Worm (Caenorhabditis elegans) whole organism, L2 larva: ENCODE results near the gene fbxc-15.

ENCODE experiments used
- R02D3.7 ChIP-seq: fragments of 150-350 bp; optimal IDR thresholded peaks from 2 replicates; lab custom pipeline; 2014; ENCODE audit warnings: missing biosample characterization, missing genetic modification characterization
- ZK546.5 ChIP-seq: sonication (generic microtip); optimal IDR thresholded peaks from 2 replicates; lab custom pipeline; 2017; ENCODE audit warnings: missing biosample characterization, missing genetic modification characterization
- ama-1 ChIP-seq: fragments of 150-350 bp; optimal IDR thresholded peaks from 2 replicates; lab custom pipeline; 2018; ENCODE audit warnings: inconsistent platforms
- fos-1 ChIP-seq: fragments of 150-350 bp; optimal IDR thresholded peaks from 2 replicates; lab custom pipeline; 2014; ENCODE audit warnings: missing biosample characterization, missing genetic modification characterization
- lin-13 ChIP-seq: fragments of 150-350 bp; optimal IDR thresholded peaks from 2 replicates; lab custom pipeline; 2014; ENCODE audit warnings: missing biosample characterization, missing genetic modification reagents, missing genetic modification characterization
- lsy-2 ChIP-seq, 2 experiments: fragments of 150-350 bp in 1 of 2; sonication (generic microtip) in 1 of 2; optimal IDR thresholded peaks; 2 replicates each; lab custom pipeline; 2014 to 2017; ENCODE audit warnings: missing biosample characterization in 2 of 2, missing genetic modification characterization in 2 of 2
- nhr-11 ChIP-seq: fragments of 150-350 bp; optimal IDR thresholded peaks from 2 replicates; lab custom pipeline; 2014; ENCODE audit warnings: missing biosample characterization, missing genetic modification characterization
- nhr-25 ChIP-seq: fragments of 150-350 bp; sonication (generic microtip); optimal IDR thresholded peaks from 3 replicates; lab custom pipeline; 2014; ENCODE audit warnings: missing biosample characterization, missing genetic modification characterization
- nhr-77 ChIP-seq: fragments of 150-350 bp; optimal IDR thresholded peaks from 2 replicates; lab custom pipeline; 2014; ENCODE audit warnings: missing biosample characterization, missing genetic modification characterization
- skn-1 ChIP-seq: sonication (generic microtip); optimal IDR thresholded peaks from 2 replicates; lab custom pipeline; 2017; ENCODE audit warnings: missing biosample characterization, missing genetic modification characterization
- unc-62 ChIP-seq: fragments of 150-350 bp; optimal IDR thresholded peaks from 2 replicates; lab custom pipeline; 2014; ENCODE audit warnings: missing biosample characterization, missing genetic modification reagents, missing genetic modification characterization
- ztf-11 ChIP-seq: sonication (generic microtip); optimal IDR thresholded peaks from 2 replicates; lab custom pipeline; 2017; ENCODE audit warnings: missing biosample characterization, missing genetic modification characterization
- ztf-4 ChIP-seq: fragments of 150-350 bp; optimal IDR thresholded peaks from 2 replicates; lab custom pipeline; 2014; ENCODE audit warnings: missing biosample characterization, missing genetic modification characterization

- no peak for TF ChIP-seq unc-62 (GFP tag; lab: Kevin White, UChicago)
- no peak for TF ChIP-seq nhr-25 (tag; lab: Kevin White, UChicago)
- TF ChIP-seq lin-13 (GFP tag; lab: Kevin White, UChicago): no peak
- TF ChIP-seq skn-1 (tag; lab: Kevin White, UChicago): no peak
- TF ChIP-seq fos-1: no peak
- TF ChIP-seq R02D3.7: no peak
- TF ChIP-seq nhr-77 (tag; lab: Kevin White, UChicago): no peak
- no peak for TF ChIP-seq ztf-4
- no peak for TF ChIP-seq nhr-11 (tag; lab: Kevin White, UChicago)
- no peak for TF ChIP-seq ZK546.5 (tag; lab: Kevin White, UChicago)
- TF ChIP-seq ztf-11: no peak
- TF ChIP-seq ama-1: no peak
- TF ChIP-seq lsy-2 (tag; optimal IDR thresholded peaks at IDR 0.05; lab: Kevin White, UChicago): no peak
Measured at ce11 chrII:953052-953451, 26.2 kb upstream of the fbxc-15 start.
